Worm (Caenorhabditis elegans) whole organism, young adult: ENCODE data around the gene srh-275.
"Not testable (repeated sequence)": the region's sequence is repeated elsewhere in the genome, so short reads cannot be mapped to it uniquely, and the experiment has no call there.

Experiments
- B0019.2 ChIP-seq: fragments of 200-800 bp; sonication (Bioruptor generic); conservative IDR thresholded peaks from 2 replicates; pipeline ENCODE4 v1.3.6; 2022; ENCODE audit warnings: missing genetic modification reagents, missing genetic modification characterization, missing compliant biosample characterization
- F10E7.11 ChIP-seq: sonication (generic microtip); optimal IDR thresholded peaks from 2 replicates; lab custom pipeline; 2017; ENCODE audit warnings: mild to moderate bottlenecking, missing genetic modification characterization, moderate library complexity, missing compliant biosample characterization
- F33H1.4 ChIP-seq: fragments of 200-800 bp; sonication (Bioruptor generic); IDR thresholded peaks from 2 replicates; pipeline ENCODE4 v1.3.6; 2022; ENCODE audit warnings: missing genetic modification reagents, missing genetic modification characterization, missing compliant biosample characterization
- F37B4.10 ChIP-seq: fragments of 200-800 bp; sonication (Bioruptor generic); IDR thresholded peaks from 2 replicates; pipeline ENCODE4 v1.3.6; 2022; ENCODE audit warnings: missing genetic modification characterization, missing compliant biosample characterization
- F39B2.1 ChIP-seq: fragments of 200-800 bp; sonication (Bioruptor generic); IDR thresholded peaks from 2 replicates; pipeline ENCODE4 v1.3.6; 2022; ENCODE audit warnings: missing genetic modification reagents, missing genetic modification characterization, missing compliant biosample characterization
- F55B11.4 ChIP-seq: sonication (generic microtip); optimal IDR thresholded peaks from 2 replicates; lab custom pipeline; 2016; ENCODE audit warnings: missing compliant biosample characterization, missing genetic modification characterization, borderline replicate concordance; ENCODE audit not compliant: insufficient read depth
- F57C9.4 ChIP-seq: sonication (generic microtip); optimal IDR thresholded peaks from 2 replicates; lab custom pipeline; 2017; ENCODE audit warnings: mild to moderate bottlenecking, missing genetic modification characterization, missing compliant biosample characterization
- K11D2.4 ChIP-seq: fragments of 200-800 bp; sonication (Bioruptor generic); IDR thresholded peaks from 2 replicates; pipeline ENCODE4 v1.3.6; 2022; ENCODE audit warnings: missing genetic modification reagents, missing genetic modification characterization, missing compliant biosample characterization
- T26A5.8 ChIP-seq: sonication (generic microtip); optimal IDR thresholded peaks from 2 replicates; lab custom pipeline; 2016; ENCODE audit warnings: missing genetic modification characterization, missing compliant biosample characterization
- Y56A3A.18 ChIP-seq: fragments of 200-800 bp; sonication (Bioruptor generic); IDR thresholded peaks from 2 replicates; pipeline ENCODE4 v1.3.6; 2022; ENCODE audit warnings: missing genetic modification reagents, missing genetic modification characterization, missing compliant biosample characterization
- Y67H2A.10 ChIP-seq: fragments of 200-800 bp; sonication (Bioruptor generic); conservative IDR thresholded peaks from 2 replicates; pipeline ENCODE4 v1.3.6; 2022; ENCODE audit warnings: missing genetic modification reagents, missing genetic modification characterization, missing compliant biosample characterization
- Y95B8A.8 ChIP-seq: fragments of 200-800 bp; sonication (Bioruptor generic); IDR thresholded peaks from 2 replicates; pipeline ENCODE4 v1.3.6; 2022; ENCODE audit warnings: missing genetic modification reagents, missing genetic modification characterization, missing compliant biosample characterization
- akir-1 ChIP-seq: fragments of 200-800 bp; sonication (Bioruptor generic); optimal IDR thresholded peaks from 2 replicates; lab custom pipeline; 2018; ENCODE audit warnings: mild to moderate bottlenecking, missing genetic modification characterization, moderate library complexity, missing compliant biosample characterization
- aptf-2 ChIP-seq: fragments of 200-800 bp; sonication (Bioruptor generic); conservative IDR thresholded peaks from 2 replicates; pipeline ENCODE4 v1.3.6; 2022; ENCODE audit warnings: missing genetic modification reagents, missing genetic modification characterization, missing compliant biosample characterization
- bed-1 ChIP-seq: fragments of 200-800 bp; sonication (Bioruptor generic); IDR thresholded peaks from 2 replicates; pipeline ENCODE4 v1.3.6; 2022; ENCODE audit warnings: missing genetic modification reagents, missing genetic modification characterization, missing compliant biosample characterization
- bed-2 ChIP-seq: fragments of 200-800 bp; sonication (Bioruptor generic); IDR thresholded peaks from 2 replicates; pipeline ENCODE4 v1.3.6; 2022; ENCODE audit warnings: missing genetic modification reagents, missing genetic modification characterization, missing compliant biosample characterization
- ceh-100 ChIP-seq: fragments of 200-800 bp; sonication (Bioruptor generic); IDR thresholded peaks from 2 replicates; pipeline ENCODE4 v1.3.6; 2022; ENCODE audit warnings: missing genetic modification reagents, missing genetic modification characterization, missing compliant biosample characterization
- ceh-58 ChIP-seq: fragments of 200-800 bp; sonication (Bioruptor generic); IDR thresholded peaks from 2 replicates; pipeline ENCODE4 v1.3.6; 2022; ENCODE audit warnings: missing genetic modification characterization, missing compliant biosample characterization
- die-1 ChIP-seq: sonication (generic microtip); optimal IDR thresholded peaks from 2 replicates; lab custom pipeline; 2016; ENCODE audit warnings: missing genotype, mild to moderate bottlenecking, missing genetic modification characterization, missing compliant biosample characterization
- dpff-1 ChIP-seq: sonication (generic microtip); optimal IDR thresholded peaks from 2 replicates; lab custom pipeline; 2017; ENCODE audit warnings: mild to moderate bottlenecking, missing genetic modification characterization, missing compliant biosample characterization
- ekl-4 ChIP-seq: fragments of 200-800 bp; sonication (Bioruptor generic); IDR thresholded peaks from 2 replicates; pipeline ENCODE4 v1.3.6; 2022; ENCODE audit warnings: missing genetic modification reagents, missing genetic modification characterization, missing compliant biosample characterization
- gei-17 ChIP-seq: fragments of 200-800 bp; sonication (Bioruptor generic); optimal IDR thresholded peaks from 2 replicates; lab custom pipeline; 2018; ENCODE audit warnings: mild to moderate bottlenecking, missing genetic modification characterization, missing compliant biosample characterization
- him-1 ChIP-seq: sonication (generic microtip); optimal IDR thresholded peaks from 2 replicates; lab custom pipeline; 2016; ENCODE audit warnings: missing genotype, missing genetic modification reagents, missing genetic modification characterization, missing compliant biosample characterization
- hlh-26 ChIP-seq: fragments of 200-800 bp; sonication (Bioruptor generic); conservative IDR thresholded peaks from 2 replicates; pipeline ENCODE4 v1.3.6; 2022; ENCODE audit warnings: missing genetic modification reagents, missing genetic modification characterization, missing compliant biosample characterization
- lin-40 ChIP-seq: sonication (generic microtip); optimal IDR thresholded peaks from 2 replicates; lab custom pipeline; 2016; ENCODE audit warnings: missing genetic modification characterization, mild to moderate bottlenecking, missing compliant biosample characterization, missing genotype, missing genetic modification reagents
- mes-4 ChIP-seq: sonication (generic microtip); optimal IDR thresholded peaks from 2 replicates; lab custom pipeline; 2016; ENCODE audit warnings: missing genotype, missing genetic modification characterization, missing compliant biosample characterization
- nfya-2 ChIP-seq: fragments of 200-800 bp; sonication (Bioruptor generic); IDR thresholded peaks from 2 replicates; pipeline ENCODE4 v1.3.6; 2022; ENCODE audit warnings: missing genetic modification reagents, missing genetic modification characterization, missing compliant biosample characterization
- nfyb-1 ChIP-seq: fragments of 200-800 bp; sonication (Bioruptor generic); IDR thresholded peaks from 2 replicates; pipeline ENCODE4 v1.3.6; 2022; ENCODE audit warnings: missing genetic modification reagents, missing genetic modification characterization, missing compliant biosample characterization
- pbrm-1 ChIP-seq: fragments of 200-800 bp; sonication (Bioruptor generic); IDR thresholded peaks from 2 replicates; pipeline ENCODE4 v1.3.6; 2022; ENCODE audit warnings: missing genetic modification reagents, missing genetic modification characterization, missing compliant biosample characterization
- rpc-1 ChIP-seq, 2 experiments: fragments of 150-350 bp in 1 of 2; sonication (generic microtip) in 1 of 2; optimal IDR thresholded peaks; 2 replicates each; lab custom pipeline; 2014 to 2018; ENCODE audit warnings: missing biosample characterization in 1 of 2, missing genetic modification characterization in 1 of 2, missing genetic modification reagents in 1 of 2, missing genotype in 1 of 2
- snpc-1.1 ChIP-seq: sonication (generic microtip); optimal IDR thresholded peaks from 2 replicates; lab custom pipeline; 2017; ENCODE audit warnings: missing genetic modification characterization, mild to moderate bottlenecking, missing compliant biosample characterization, antibody characterized with exemption, moderate library complexity, missing genotype, missing genetic modification reagents; ENCODE audit not compliant: insufficient read depth
- snpc-1.3 ChIP-seq: sonication (generic microtip); optimal IDR thresholded peaks from 2 replicates; lab custom pipeline; 2017; ENCODE audit warnings: missing genetic modification characterization, mild to moderate bottlenecking, missing compliant biosample characterization, antibody characterized with exemption, moderate library complexity, missing genotype, missing genetic modification reagents; ENCODE audit not compliant: insufficient read depth
- snpc-3.4 ChIP-seq: sonication (generic microtip); optimal IDR thresholded peaks from 2 replicates; lab custom pipeline; 2017; ENCODE audit warnings: missing genetic modification characterization, mild to moderate bottlenecking, missing compliant biosample characterization, antibody characterized with exemption, moderate library complexity, missing genotype, missing genetic modification reagents
- unc-130 ChIP-seq: sonication (generic microtip); optimal IDR thresholded peaks from 2 replicates; lab custom pipeline; 2016; ENCODE audit warnings: missing genetic modification reagents, missing genetic modification characterization, missing compliant biosample characterization
- unc-62 ChIP-seq: fragments of 150-350 bp; optimal IDR thresholded peaks from 2 replicates; lab custom pipeline; 2014; ENCODE audit warnings: missing biosample characterization, missing genetic modification reagents, missing genetic modification characterization
- xnd-1 ChIP-seq: sonication (generic microtip); optimal IDR thresholded peaks from 2 replicates; lab custom pipeline; 2016; ENCODE audit warnings: missing genotype, missing genetic modification reagents, missing genetic modification characterization, missing compliant biosample characterization
- ztf-18 ChIP-seq: sonication (generic microtip); optimal IDR thresholded peaks from 2 replicates; lab custom pipeline; 2016; ENCODE audit warnings: missing genotype, mild to moderate bottlenecking, missing genetic modification characterization, missing compliant biosample characterization

srh-275 gene

DNA sequence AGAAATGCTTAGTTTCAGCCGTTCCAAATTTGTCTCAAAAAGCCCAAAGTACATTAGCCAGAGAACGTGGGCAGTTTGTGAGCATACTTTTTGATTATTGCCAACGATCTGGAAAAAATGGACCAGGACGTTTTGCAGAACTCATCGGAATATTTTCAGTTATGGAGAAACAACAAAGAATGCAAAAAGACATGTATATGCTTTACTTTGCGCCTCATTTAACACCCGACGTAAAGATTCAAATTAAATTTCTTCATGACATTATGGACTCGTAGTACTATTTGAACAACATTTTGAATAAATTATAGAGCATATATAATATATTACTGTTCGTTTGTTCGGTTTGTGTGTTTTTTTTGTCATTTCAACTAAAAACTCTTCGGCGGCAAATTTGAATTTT, 9.3 kb upstream of the srh-275 start, which contains the start of gene srh-244:
Gene srh-244 (plus strand): TSS at position 301 of the 400 bp plus-strand sequence.
- TF ChIP-seq bed-2 (GFP tag; lab: Robert Waterston, UW) = no peak
- no peak for TF ChIP-seq unc-62
- no peak for TF ChIP-seq aptf-2 (GFP tag; lab: Robert Waterston, UW)
- no peak for TF ChIP-seq ztf-18
- TF ChIP-seq snpc-1.1 (tag; lab: Kevin White, UChicago) = no peak
- TF ChIP-seq hlh-26 = no peak
- TF ChIP-seq ceh-58 (GFP tag; lab: Robert Waterston, UW) = no peak
- no peak for TF ChIP-seq K11D2.4
- no peak for TF ChIP-seq rpc-1 (optimal IDR thresholded peaks at IDR 0.05; lab: Kevin White, UChicago)
- no peak for TF ChIP-seq rpc-1 (tag; optimal IDR thresholded peaks at IDR 0.05; lab: Kevin White, UChicago)
- no peak for TF ChIP-seq gei-17
- TF ChIP-seq lin-40 (tag; lab: Kevin White, UChicago) = no peak
- TF ChIP-seq ekl-4 = no peak
- no peak for TF ChIP-seq snpc-1.3 (tag; lab: Kevin White, UChicago)

- not testable (repeated sequence) for TF ChIP-seq nfyb-1; F55B11.4 (tag; lab: Kevin White, UChicago); die-1
- TF ChIP-seq, all 124 proteins: peak for 0; not testable (repeated sequence) for 124
Observed at ce11 chrV:7345494-7345893, 7.3 kb upstream of the srh-275 start, which contains the start of gene nhr-147. TSS of gene nhr-147 (plus strand) at chrV:7345794.

DNA sequence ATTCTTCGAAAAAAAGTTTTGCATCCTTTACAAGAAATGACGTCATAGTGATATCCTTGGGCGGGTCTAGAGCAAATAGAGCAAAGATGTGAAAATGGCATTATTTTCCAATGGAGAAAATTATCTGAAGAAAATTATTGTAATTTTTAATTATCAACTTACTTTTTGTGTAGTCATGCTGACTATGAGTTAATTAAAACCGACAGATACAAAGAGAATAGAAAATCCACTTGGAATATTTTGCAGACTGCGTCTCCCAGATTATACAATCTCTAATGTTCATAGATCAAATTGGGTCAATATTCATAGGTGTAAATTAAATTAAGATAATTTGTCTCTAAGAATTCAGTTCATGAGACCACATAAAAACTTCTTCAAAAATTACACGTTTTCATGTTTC, 3.3 kb upstream of the srh-275 start, which contains the start of gene nhr-149:
Gene nhr-149 (minus strand): TSS at position 101 of the 400 bp plus-strand sequence.
- TF ChIP-seq Y56A3A.18 (GFP tag; lab: Robert Waterston, UW) (no peak), unc-130 (GFP tag; lab: Kevin White, UChicago) (no peak), Y67H2A.10 (GFP tag; lab: Robert Waterston, UW) (no peak), F57C9.4 (tag; lab: Kevin White, UChicago) (no peak), F33H1.4 (GFP tag; lab: Robert Waterston, UW) (no peak), ceh-58 (GFP tag; lab: Robert Waterston, UW) (no peak), T26A5.8 (tag; lab: Kevin White, UChicago) (no peak), dpff-1 (no peak), mes-4 (tag; lab: Kevin White, UChicago) (no peak), xnd-1 (tag; lab: Kevin White, UChicago) (no peak), bed-1 (GFP tag; lab: Robert Waterston, UW) (no peak), F39B2.1 (GFP tag; lab: Robert Waterston, UW) (no peak), pbrm-1 (GFP tag; lab: Robert Waterston, UW) (no peak)

- TF ChIP-seq him-1 (tag; lab: Kevin White, UChicago) (no peak), dpff-1 (no peak), ceh-100 (GFP tag; lab: Robert Waterston, UW) (no peak), Y67H2A.10 (GFP tag; lab: Robert Waterston, UW) (no peak), akir-1 (GFP tag; lab: Kevin White, UChicago) (no peak), F37B4.10 (GFP tag; lab: Robert Waterston, UW) (no peak), Y95B8A.8 (no peak), nfya-2 (GFP tag; lab: Robert Waterston, UW) (no peak), snpc-3.4 (tag; lab: Kevin White, UChicago) (no peak), B0019.2 (GFP tag; lab: Robert Waterston, UW) (no peak), F10E7.11 (tag; lab: Kevin White, UChicago) (no peak)
Observed at ce11 chrV:7353602-7354001, 799 bp downstream of the srh-275 start.
